Fruit fly (Drosophila melanogaster): ENCODE results near the gene CG18789.

CG18789 gene

dm6 chr2L:12030552-12031131 lies 35.4 kb upstream of the CG18789 start:
- TF ChIP-seq grn (GFP tag; optimal IDR thresholded peaks at IDR 0.05) (peak; percentile 95), CG18599 (GFP tag; optimal IDR thresholded peaks at IDR 0.05) (peak; percentile 4), CrebB (tag; optimal IDR thresholded peaks at IDR 0.05) (no peak), mirr (GFP tag; optimal IDR thresholded peaks at IDR 0.05) (peak; percentile 15), sug (tag; optimal IDR thresholded peaks at IDR 0.05) (peak; percentile 74), Nf-YC (tag; optimal IDR thresholded peaks at IDR 0.05) (peak; percentile 53), Nf-YA (GFP tag; IDR thresholded peaks at IDR 0.05) (no peak), aop (GFP tag; IDR thresholded peaks at IDR 0.05) (no peak), Med (GFP tag) (peak; percentile 12), cwo (GFP tag; optimal IDR thresholded peaks at IDR 0.05) (peak; percentile 74), CG10431 (GFP tag; optimal IDR thresholded peaks at IDR 0.05) (no peak), CG11398 (GFP tag; optimal IDR thresholded peaks at IDR 0.05) (no peak), CG15514 (GFP tag; optimal IDR thresholded peaks at IDR 0.05) (no peak), Nf-YB (GFP tag; optimal IDR thresholded peaks at IDR 0.05) (peak; percentile 58), NFAT (GFP tag; IDR thresholded peaks at IDR 0.05) (0 out of 2 replicates have a peak, but pooled peaks have one; percentile 7), CG33557 (GFP tag; optimal IDR thresholded peaks at IDR 0.05) (no peak), vnd (GFP tag; IDR thresholded peaks at IDR 0.05; ENCODE audit: partially characterized antibody) (peak; percentile 44; the same call in 1 of the 3 replicates), B-H2 (GFP tag; optimal IDR thresholded peaks at IDR 0.05) (peak; percentile 10), chinmo (GFP tag; IDR thresholded peaks at IDR 0.05; ENCODE audit: partially characterized antibody) (0 out of 4 replicates have a peak, but pooled peaks have one; percentile 48), CG34376 (GFP tag; optimal IDR thresholded peaks at IDR 0.05) (peak; percentile 82), exex (tag; optimal IDR thresholded peaks at IDR 0.05) (peak; percentile 96), sd (tag; optimal IDR thresholded peaks at IDR 0.05) (peak; percentile 87), gro (GFP tag; optimal IDR thresholded peaks at IDR 0.05) (peak; percentile 9), PHDP (tag; optimal IDR thresholded peaks at IDR 0.05) (peak; percentile 9), CG10959 (GFP tag; IDR thresholded peaks at IDR 0.05) (no peak)

dm6 chr2L:12029594-12030197 lies 34.5 kb upstream of the CG18789 start:
- TF ChIP-seq grau (tag; optimal IDR thresholded peaks at IDR 0.05) (peak; percentile 2), sug (tag; optimal IDR thresholded peaks at IDR 0.05) (peak; percentile 82), chinmo (GFP tag; IDR thresholded peaks at IDR 0.05; ENCODE audit: partially characterized antibody) (0 out of 4 replicates have a peak, but pooled peaks have one; percentile 55), sens (GFP tag) (peak; percentile 33), danr (GFP tag; IDR thresholded peaks at IDR 0.05) (no peak), CG13287 (GFP tag; IDR thresholded peaks at IDR 0.05; ENCODE audit: partially characterized antibody) (no peak), sd (tag; optimal IDR thresholded peaks at IDR 0.05) (peak; percentile 88), nom (GFP tag; optimal IDR thresholded peaks at IDR 0.05) (no peak), Dip2 (GFP tag; IDR thresholded peaks at IDR 0.05) (no peak), CG7963 (GFP tag; IDR thresholded peaks at IDR 0.05; ENCODE audit: partially characterized antibody) (no peak), Hey (tag; optimal IDR thresholded peaks at IDR 0.05) (peak; percentile 7), exex (tag; optimal IDR thresholded peaks at IDR 0.05) (peak; percentile 93), CG10274 (GFP tag; optimal IDR thresholded peaks at IDR 0.05) (no peak), grn (GFP tag; optimal IDR thresholded peaks at IDR 0.05) (peak; percentile 69), Med (GFP tag) (peak; percentile 45), HmgZ (tag; optimal IDR thresholded peaks at IDR 0.05) (no peak), Vsx1 (GFP tag; optimal IDR thresholded peaks at IDR 0.05) (peak; percentile 25), CG10979 (tag; optimal IDR thresholded peaks at IDR 0.05) (no peak), CG34376 (GFP tag; optimal IDR thresholded peaks at IDR 0.05) (peak; percentile 69), trh (GFP tag; optimal IDR thresholded peaks at IDR 0.05) (no peak)
